Worm (Caenorhabditis elegans): ENCODE results near the gene H38K22.7.

- TF ChIP-seq flt-1 (GFP tag; IDR thresholded peaks at IDR 0.05), result no peak
- TF ChIP-seq tbx-11 (GFP tag; IDR thresholded peaks at IDR 0.05), result no peak
- TF ChIP-seq hmbx-1 (tag; optimal IDR thresholded peaks at IDR 0.05), result no peak
- no peak for TF ChIP-seq ceh-36 (tag; optimal IDR thresholded peaks at IDR 0.05)
- TF ChIP-seq ama-1 (optimal IDR thresholded peaks at IDR 0.05), result no peak
- no peak for TF ChIP-seq B0310.2 (tag; optimal IDR thresholded peaks at IDR 0.05)
- no peak for TF ChIP-seq F13C5.2 (tag; optimal IDR thresholded peaks at IDR 0.05)
- TF ChIP-seq ets-7 (tag; optimal IDR thresholded peaks at IDR 0.05), result no peak
- TF ChIP-seq hmg-4 (GFP tag; optimal IDR thresholded peaks at IDR 0.05), result no peak
- no peak for TF ChIP-seq hnd-1 (tag; optimal IDR thresholded peaks at IDR 0.05)
- no peak for TF ChIP-seq scrt-1 (GFP tag; IDR thresholded peaks at IDR 0.05)
Observed at ce11 chrIII:4289952-4290351, 31.5 kb upstream of the H38K22.7 start.

Data from whole organism, early embryonic.